Fruit fly (Drosophila melanogaster): Measurements from ENCODE around the gene bip1.

The bip1 gene

dm6 chr3L:8079598-8079997, 21.1 kb upstream of the bip1 start (continued):
- peak; percentile 86 for TF ChIP-seq zen (tag; optimal IDR thresholded peaks at IDR 0.05)
- peak; percentile 16 for TF ChIP-seq D (optimal IDR thresholded peaks at IDR 0.05)
- no peak for TF ChIP-seq D (GFP tag; optimal IDR thresholded peaks at IDR 0.05)

- TF ChIP-seq twi (tag; optimal IDR thresholded peaks at IDR 0.05) (no peak), CG17361 (GFP tag; IDR thresholded peaks at IDR 0.05) (no peak), sug (tag; optimal IDR thresholded peaks at IDR 0.05) (no peak), vvl (GFP tag; IDR thresholded peaks at IDR 0.05) (peak; percentile 81), Awh (GFP tag; IDR thresholded peaks at IDR 0.05) (no peak), CG7987 (GFP tag; optimal IDR thresholded peaks at IDR 0.05) (no peak), ap (GFP tag; IDR thresholded peaks at IDR 0.05) (no peak), CG16863 (GFP tag; optimal IDR thresholded peaks at IDR 0.05) (no peak), z (GFP tag; IDR thresholded peaks at IDR 0.05) (peak; percentile 53; the same call in 1 of the 3 replicates), Dip2 (GFP tag; IDR thresholded peaks at IDR 0.05) (no peak), CG18011 (GFP tag; optimal IDR thresholded peaks at IDR 0.05) (no peak), corto (GFP tag; optimal IDR thresholded peaks at IDR 0.05) (no peak), CG17328 (GFP tag; IDR thresholded peaks at IDR 0.05) (no peak), CG6791 (GFP tag; IDR thresholded peaks at IDR 0.05; ENCODE audit: partially characterized antibody) (no peak), CG7963 (GFP tag; IDR thresholded peaks at IDR 0.05; ENCODE audit: partially characterized antibody) (no peak), eyg (GFP tag; optimal IDR thresholded peaks at IDR 0.05) (no peak), fd102C (GFP tag; optimal IDR thresholded peaks at IDR 0.05) (no peak), CG5245 (GFP tag; optimal IDR thresholded peaks at IDR 0.05) (no peak), Vsx1 (GFP tag; optimal IDR thresholded peaks at IDR 0.05) (peak; percentile 54), Sry-δ (GFP tag; optimal IDR thresholded peaks at IDR 0.05) (no peak), nerfin-2 (GFP tag; IDR thresholded peaks at IDR 0.05; ENCODE audit: partially characterized antibody) (peak; percentile 41; the same call in 1 of the 2 replicates), Pdp1 (GFP tag; optimal IDR thresholded peaks at IDR 0.05) (peak in 1 of 2 experiments; percentile 11), dati (GFP tag; IDR thresholded peaks at IDR 0.05) (no peak), Aef1 (GFP tag; IDR thresholded peaks at IDR 0.05) (no peak), grau (tag; optimal IDR thresholded peaks at IDR 0.05) (no peak), C15 (GFP tag; IDR thresholded peaks at IDR 0.05) (no peak), zfh2 (GFP tag; optimal IDR thresholded peaks at IDR 0.05) (no peak), ac (GFP tag; optimal IDR thresholded peaks at IDR 0.05) (no peak), fru (optimal IDR thresholded peaks at IDR 0.05) (no peak), D19B (GFP tag; optimal IDR thresholded peaks at IDR 0.05) (no peak), CG13123 (GFP tag; optimal IDR thresholded peaks at IDR 0.05) (no peak), schlank (tag; optimal IDR thresholded peaks at IDR 0.05) (no peak), Hmx (GFP tag; optimal IDR thresholded peaks at IDR 0.05) (no peak), CG4282 (GFP tag; optimal IDR thresholded peaks at IDR 0.05) (no peak), abd-A (tag; optimal IDR thresholded peaks at IDR 0.05) (peak; percentile 17), CoRest (tag; optimal IDR thresholded peaks at IDR 0.05) (no peak), Hr78 (GFP tag; optimal IDR thresholded peaks at IDR 0.05) (no peak), trh (GFP tag; optimal IDR thresholded peaks at IDR 0.05) (no peak), Hr39 (optimal IDR thresholded peaks at IDR 0.05) (no peak), jumu (GFP tag; optimal IDR thresholded peaks at IDR 0.05) (no peak), pho (GFP tag; optimal IDR thresholded peaks at IDR 0.05) (no peak), CG9215 (GFP tag; IDR thresholded peaks at IDR 0.05) (no peak), Dfd (GFP tag; optimal IDR thresholded peaks at IDR 0.05) (no peak), GATAe (GFP tag; conservative IDR thresholded peaks at IDR 0.05) (no peak), trem (tag; optimal IDR thresholded peaks at IDR 0.05) (no peak), ash1 (GFP tag; optimal IDR thresholded peaks at IDR 0.05) (no peak), Ada2b (GFP tag; IDR thresholded peaks at IDR 0.05) (no peak), Dad (GFP tag; optimal IDR thresholded peaks at IDR 0.05) (no peak)
Measured at dm6 chr3L:8077953-8078352, 19.4 kb upstream of the bip1 start.
